Fruit fly (Drosophila melanogaster) whole organism, prepupa: ENCODE results near the gene CG7304.

Source experiments
- CG10631 ChIP-seq: fragments of 200-800 bp; sonication (Bioruptor generic); optimal IDR thresholded peaks from 2 replicates; lab custom pipeline; 2016; ENCODE audit warnings: missing biosample characterization, missing genetic modification characterization
- CG11294 ChIP-seq: fragments of 200-800 bp; sonication (Bioruptor generic); IDR thresholded peaks from 2 replicates; pipeline ENCODE4 v1.3.6; 2022; ENCODE audit warnings: missing biosample characterization, missing genetic modification characterization
- CG11902 ChIP-seq: fragments of 200-800 bp; sonication (Bioruptor generic); optimal IDR thresholded peaks from 3 replicates; lab custom pipeline; 2016; ENCODE audit warnings: missing biosample characterization, missing genetic modification characterization
- CG15336 ChIP-seq: fragments of 200-800 bp; sonication (Bioruptor generic); IDR thresholded peaks from 2 replicates; pipeline ENCODE4 v1.3.6; 2022; ENCODE audit warnings: missing biosample characterization, missing genetic modification characterization
- CG1621 ChIP-seq: fragments of 200-800 bp; sonication (Bioruptor generic); optimal IDR thresholded peaks from 3 replicates; lab custom pipeline; 2018; ENCODE audit warnings: missing biosample characterization, mild to moderate bottlenecking, missing genetic modification characterization
- CG16779 ChIP-seq: fragments of 200-800 bp; sonication (Bioruptor generic); optimal IDR thresholded peaks from 3 replicates; lab custom pipeline; 2017; ENCODE audit warnings: missing biosample characterization, mild to moderate bottlenecking, missing genetic modification characterization
- CG3032 ChIP-seq: fragments of 200-800 bp; optimal IDR thresholded peaks from 2 replicates; lab custom pipeline; 2019; ENCODE audit warnings: missing biosample characterization, mild to moderate bottlenecking, missing genetic modification characterization, moderate library complexity
- CG31627 ChIP-seq: fragments of 200-800 bp; sonication (Bioruptor generic); optimal IDR thresholded peaks from 3 replicates; lab custom pipeline; 2016; ENCODE audit warnings: missing biosample characterization, missing genetic modification characterization
- CG32006 ChIP-seq: fragments of 200-800 bp; sonication (Bioruptor generic); optimal IDR thresholded peaks from 3 replicates; lab custom pipeline; 2017; ENCODE audit warnings: missing biosample characterization, mild to moderate bottlenecking, missing genetic modification characterization
- CG34406 ChIP-seq: fragments of 200-800 bp; sonication (Bioruptor generic); optimal IDR thresholded peaks from 3 replicates; lab custom pipeline; 2016; ENCODE audit warnings: missing biosample characterization, missing genetic modification characterization
- CG3919 ChIP-seq: fragments of 200-800 bp; sonication (Bioruptor generic); optimal IDR thresholded peaks from 3 replicates; lab custom pipeline; 2016; ENCODE audit warnings: missing biosample characterization, missing genetic modification characterization
- CG4318 ChIP-seq: fragments of 200-800 bp; sonication (Bioruptor generic); optimal IDR thresholded peaks from 3 replicates; lab custom pipeline; 2017; ENCODE audit warnings: missing biosample characterization, mild to moderate bottlenecking, missing genetic modification characterization
- CG6163 ChIP-seq: fragments of 200-800 bp; sonication (Bioruptor generic); IDR thresholded peaks from 3 replicates; pipeline ENCODE4 v1.3.6; 2022; ENCODE audit warnings: missing biosample characterization, missing genetic modification characterization
- CG6276 ChIP-seq: fragments of 200-800 bp; sonication (Bioruptor generic); optimal IDR thresholded peaks from 2 replicates; lab custom pipeline; 2017; ENCODE audit warnings: missing biosample characterization, mild to moderate bottlenecking, missing genetic modification characterization
- CG6854 ChIP-seq: fragments of 200-800 bp; sonication (Bioruptor generic); optimal IDR thresholded peaks from 2 replicates; lab custom pipeline; 2017; ENCODE audit warnings: missing biosample characterization, mild to moderate bottlenecking, missing genetic modification characterization
- CG7368 ChIP-seq: fragments of 200-800 bp; sonication (Bioruptor generic); optimal IDR thresholded peaks from 3 replicates; lab custom pipeline; 2016; ENCODE audit warnings: missing biosample characterization, missing genetic modification characterization
- CG8119 ChIP-seq: fragments of 200-800 bp; sonication (Bioruptor generic); IDR thresholded peaks from 3 replicates; pipeline ENCODE4 v1.3.6; 2022; ENCODE audit warnings: missing biosample characterization, missing genetic modification characterization
- CG8319 ChIP-seq: fragments of 200-800 bp; sonication (Bioruptor generic); optimal IDR thresholded peaks from 3 replicates; lab custom pipeline; 2016; ENCODE audit warnings: missing biosample characterization, missing genetic modification characterization
- Eip75B ChIP-seq: fragments of 200-800 bp; sonication (Bioruptor generic); optimal IDR thresholded peaks from 3 replicates; lab custom pipeline; 2016; ENCODE audit warnings: missing biosample characterization, missing genetic modification characterization
- Eip78C ChIP-seq: fragments of 200-800 bp; sonication (Bioruptor generic); peaks from one replicate; lab custom pipeline; 2016; ENCODE audit warnings: missing biosample characterization, missing genetic modification characterization
- Eip93F ChIP-seq: fragments of 200-800 bp; sonication (Bioruptor generic); optimal IDR thresholded peaks from 2 replicates; lab custom pipeline; 2016; ENCODE audit warnings: missing biosample characterization, mild to moderate bottlenecking, missing genetic modification characterization
- Ets96B ChIP-seq: fragments of 200-800 bp; optimal IDR thresholded peaks from 2 replicates; lab custom pipeline; 2019; ENCODE audit warnings: missing biosample characterization, mild to moderate bottlenecking, missing genetic modification characterization, moderate library complexity
- Gug ChIP-seq: fragments of 200-800 bp; sonication (Bioruptor generic); IDR thresholded peaks from 2 replicates; pipeline ENCODE4 v1.3.6; 2022; ENCODE audit warnings: missing biosample characterization, missing genetic modification characterization
- Hr38 ChIP-seq: sonication (Bioruptor generic); optimal IDR thresholded peaks from 2 replicates; lab custom pipeline; 2016; ENCODE audit warnings: missing biosample characterization, missing genetic modification characterization
- Hr39 ChIP-seq: fragments of 200-800 bp; sonication (Bioruptor generic); optimal IDR thresholded peaks from 2 replicates; lab custom pipeline; 2016; ENCODE audit warnings: missing biosample characterization, missing genetic modification characterization
- Hr4 ChIP-seq: fragments of 200-800 bp; sonication (Bioruptor generic); optimal IDR thresholded peaks from 3 replicates; lab custom pipeline; 2016; ENCODE audit warnings: missing biosample characterization, missing genetic modification characterization
- Lpt ChIP-seq: fragments of 200-800 bp; sonication (Bioruptor generic); optimal IDR thresholded peaks from 3 replicates; lab custom pipeline; 2016; ENCODE audit warnings: missing biosample characterization, missing genetic modification characterization
- Met ChIP-seq: fragments of 200-800 bp; sonication (Bioruptor generic); optimal IDR thresholded peaks from 3 replicates; lab custom pipeline; 2016; ENCODE audit warnings: missing biosample characterization, missing genetic modification characterization
- OdsH ChIP-seq: fragments of 200-800 bp; sonication (Bioruptor generic); optimal IDR thresholded peaks from 3 replicates; lab custom pipeline; 2016; ENCODE audit warnings: missing biosample characterization, missing genetic modification characterization
- Sox15 ChIP-seq: fragments of 200-800 bp; sonication (Bioruptor generic); optimal IDR thresholded peaks from 3 replicates; lab custom pipeline; 2016; ENCODE audit warnings: missing biosample characterization, missing genetic modification characterization
- achi ChIP-seq: fragments of 200-800 bp; sonication (Bioruptor generic); optimal IDR thresholded peaks from 3 replicates; lab custom pipeline; 2016; ENCODE audit warnings: missing biosample characterization, missing genetic modification characterization
- acj6 ChIP-seq: fragments of 200-800 bp; sonication (Bioruptor generic); optimal IDR thresholded peaks from 3 replicates; lab custom pipeline; 2016; ENCODE audit warnings: missing biosample characterization, missing genetic modification characterization
- dac ChIP-seq: fragments of 200-800 bp; sonication (Bioruptor generic); optimal IDR thresholded peaks from 2 replicates; lab custom pipeline; 2017; ENCODE audit warnings: missing biosample characterization, mild to moderate bottlenecking, missing genetic modification characterization
- dsx ChIP-seq: fragments of 200-800 bp; optimal IDR thresholded peaks from 3 replicates; lab custom pipeline; 2019; ENCODE audit warnings: missing biosample characterization, mild to moderate bottlenecking, missing genetic modification characterization, moderate library complexity; ENCODE audit not compliant: poor library complexity, severe bottlenecking
- eg ChIP-seq: fragments of 200-800 bp; sonication (Bioruptor generic); IDR thresholded peaks from 3 replicates; pipeline ENCODE4 v1.3.6; 2022; ENCODE audit warnings: missing biosample characterization, missing genetic modification characterization
- fkh ChIP-seq: fragments of 200-800 bp; sonication (Bioruptor generic); optimal IDR thresholded peaks from 3 replicates; lab custom pipeline; 2017; ENCODE audit warnings: missing biosample characterization, mild to moderate bottlenecking, missing genetic modification characterization, moderate library complexity
- net ChIP-seq: fragments of 200-800 bp; sonication (Bioruptor generic); optimal IDR thresholded peaks from 3 replicates; lab custom pipeline; 2016; ENCODE audit warnings: missing biosample characterization, missing genetic modification characterization
- pdm3 ChIP-seq: fragments of 200-800 bp; sonication (Bioruptor generic); optimal IDR thresholded peaks from 3 replicates; lab custom pipeline; 2016; ENCODE audit warnings: missing biosample characterization, missing genetic modification characterization
- salr ChIP-seq, 2 experiments: fragments of 200-800 bp; sonication (Bioruptor generic); optimal IDR thresholded peaks; 3 replicates each; lab custom pipeline; 2016 to 2018; ENCODE audit warnings: missing biosample characterization in 2 of 2, missing genetic modification characterization in 2 of 2, mild to moderate bottlenecking in 1 of 2
- topi ChIP-seq: fragments of 200-800 bp; sonication (Bioruptor generic); optimal IDR thresholded peaks from 3 replicates; lab custom pipeline; 2016; ENCODE audit warnings: missing biosample characterization, missing genetic modification characterization

Gene CG7304

dm6 chr3L:15708579-15708978, 29.1 kb downstream of the CG7304 start:
- TF ChIP-seq pdm3 (GFP tag; lab: Kevin White, UChicago) (peak; percentile 30), CG32006 (GFP tag; lab: Kevin White, UChicago) (peak; percentile 85), Hr4 (peak; percentile 60), achi (peak; percentile 31), Sox15 (GFP tag; lab: Kevin White, UChicago) (no peak), dac (GFP tag; lab: Kevin White, UChicago) (peak; percentile 31), topi (no peak), dsx (GFP tag; lab: Kevin White, UChicago) (no peak), CG4318 (GFP tag; lab: Kevin White, UChicago) (peak; percentile 61), Gug (GFP tag; lab: Robert Waterston, UW) (peak; percentile 47), CG8119 (GFP tag; lab: Robert Waterston, UW) (peak; percentile 64; the same call in 2 of the 3 replicates), eg (GFP tag; lab: Robert Waterston, UW) (peak; percentile 79), CG31627 (GFP tag; lab: Kevin White, UChicago) (no peak), CG6854 (GFP tag; lab: Kevin White, UChicago) (no peak), CG10631 (GFP tag; lab: Kevin White, UChicago) (peak; percentile 20), Met (no peak), net (GFP tag; lab: Kevin White, UChicago) (peak; percentile 35), CG3919 (GFP tag; lab: Kevin White, UChicago) (peak; percentile 16), Hr39 (GFP tag; lab: Kevin White, UChicago) (no peak), CG11294 (GFP tag; lab: Robert Waterston, UW) (peak; percentile 57; the same call in 1 of the 2 replicates), CG6163 (GFP tag; lab: Robert Waterston, UW) (peak; percentile 54; the same call in 1 of the 3 replicates), OdsH (GFP tag; lab: Kevin White, UChicago) (peak; percentile 49), CG11902 (GFP tag; lab: Kevin White, UChicago) (no peak), CG34406 (GFP tag; lab: Kevin White, UChicago) (no peak), CG16779 (tag; lab: Kevin White, UChicago) (no peak), fkh (GFP tag; lab: Kevin White, UChicago) (no peak), Eip78C (GFP tag; lab: Kevin White, UChicago) (peak; percentile 69), Hr38 (no peak), CG6276 (peak; percentile 82), Lpt (GFP tag; lab: Kevin White, UChicago) (peak; percentile 37), salr (GFP tag; optimal IDR thresholded peaks at IDR 0.05; lab: Kevin White, UChicago) (peak in 1 of 2 experiments; percentile 28), acj6 (GFP tag; lab: Kevin White, UChicago) (no peak), CG15336 (GFP tag; lab: Robert Waterston, UW) (peak; percentile 72)

dm6 chr3L:15710125-15710524, 30.6 kb downstream of the CG7304 start:
- TF ChIP-seq net (GFP tag; lab: Kevin White, UChicago) (no peak), Hr38 (no peak), CG34406 (GFP tag; lab: Kevin White, UChicago) (no peak), Hr4 (no peak), CG8319 (GFP tag; lab: Kevin White, UChicago) (no peak), Ets96B (tag; lab: Kevin White, UChicago) (no peak), Eip75B (GFP tag; lab: Kevin White, UChicago) (no peak), Eip93F (GFP tag; lab: Kevin White, UChicago) (no peak), CG1621 (tag; lab: Kevin White, UChicago) (no peak), Met (no peak), CG7368 (GFP tag; lab: Kevin White, UChicago) (no peak), topi (no peak)

dm6 chr3L:15711164-15711563, 31.6 kb downstream of the CG7304 start:
- no peak for TF ChIP-seq Sox15 (GFP tag; lab: Kevin White, UChicago)
- no peak for TF ChIP-seq CG15336 (GFP tag; lab: Robert Waterston, UW)
- TF ChIP-seq CG3032 (tag; lab: Kevin White, UChicago), result no peak
